Fruit fly (Drosophila melanogaster): ENCODE results near the gene bin.

Gene bin

DNA sequence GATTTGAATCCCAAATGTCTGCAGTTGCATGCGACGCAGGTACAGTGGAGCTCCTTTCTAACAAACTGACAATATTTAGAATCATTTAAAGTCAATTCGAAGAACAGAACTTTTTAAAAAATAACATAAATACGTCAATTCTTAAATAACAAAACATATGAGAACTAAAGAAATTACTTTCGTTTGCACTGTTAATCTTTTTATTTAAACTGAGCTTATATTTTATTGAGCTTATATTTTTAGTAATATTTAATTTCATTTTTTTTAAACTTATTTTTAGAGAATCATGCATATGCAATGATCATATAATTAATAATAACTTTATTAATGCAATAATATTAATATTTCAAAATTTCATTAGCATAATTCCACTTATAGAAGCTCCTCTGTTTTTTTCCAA is 9.9 kb upstream of the bin start:
- TF ChIP-seq dl (GFP tag; optimal IDR thresholded peaks at IDR 0.05; ENCODE audit: insufficient read depth in 1 of 2, partially characterized antibody in 2 of 2): no peak
- TF ChIP-seq Rel (GFP tag; optimal IDR thresholded peaks at IDR 0.05): no peak
- no peak for TF ChIP-seq Rel (tag; optimal IDR thresholded peaks at IDR 0.05)
- TF ChIP-seq foxo (GFP tag; optimal IDR thresholded peaks at IDR 0.05): no peak
- TF ChIP-seq woc (GFP tag; optimal IDR thresholded peaks at IDR 0.05): no peak
- TF ChIP-seq fru (GFP tag; optimal IDR thresholded peaks at IDR 0.05): no peak
- no peak for TF ChIP-seq Hnf4 (GFP tag; optimal IDR thresholded peaks at IDR 0.05)
- no peak for TF ChIP-seq psq (GFP tag; optimal IDR thresholded peaks at IDR 0.05)
- TF ChIP-seq sage (GFP tag; optimal IDR thresholded peaks at IDR 0.05): no peak
- TF ChIP-seq h (GFP tag; optimal IDR thresholded peaks at IDR 0.05): no peak
- no peak for TF ChIP-seq br (GFP tag; optimal IDR thresholded peaks at IDR 0.05)
- TF ChIP-seq ey (GFP tag; optimal IDR thresholded peaks at IDR 0.05): no peak
- no peak for TF ChIP-seq Vsx2 (GFP tag; optimal IDR thresholded peaks at IDR 0.05; ENCODE audit: partially characterized antibody)

DNA sequence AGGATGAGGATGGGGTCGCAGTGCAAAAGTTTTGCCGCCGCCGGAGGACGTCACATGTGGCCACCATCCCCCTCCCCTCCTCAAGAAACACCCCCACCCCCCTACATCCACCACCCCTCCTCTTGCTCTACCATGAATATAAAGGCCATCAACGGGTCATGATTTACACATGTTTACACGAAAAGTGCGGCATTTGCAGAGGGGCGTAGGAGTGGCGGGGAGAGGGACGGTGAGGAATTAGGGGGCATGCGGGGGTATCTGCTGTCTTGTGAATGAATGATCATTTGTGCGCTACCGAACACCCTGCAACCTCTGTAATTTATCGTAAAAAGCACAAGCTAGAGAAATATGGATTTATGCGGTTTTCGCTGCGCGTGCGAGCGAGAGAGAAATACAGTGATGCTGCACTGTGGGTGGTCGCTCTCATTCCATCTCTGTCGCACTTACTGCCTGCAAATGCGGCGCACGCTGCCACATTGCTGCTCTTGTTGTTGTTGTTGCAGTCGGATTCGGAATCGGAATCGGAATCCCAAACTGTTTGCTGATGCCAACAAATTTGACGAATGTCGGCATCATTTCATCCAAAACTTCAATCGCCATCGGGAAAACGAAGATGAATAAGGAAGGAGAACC is 9.2 kb upstream of the bin start:
- TF ChIP-seq ey (GFP tag; optimal IDR thresholded peaks at IDR 0.05) (no peak), CG9705 (GFP tag; optimal IDR thresholded peaks at IDR 0.05) (no peak), br (GFP tag; optimal IDR thresholded peaks at IDR 0.05) (no peak), dmrt93B (GFP tag; optimal IDR thresholded peaks at IDR 0.05) (no peak), sv (GFP tag; optimal IDR thresholded peaks at IDR 0.05) (no peak), woc (GFP tag; optimal IDR thresholded peaks at IDR 0.05) (no peak), CG32264 (GFP tag; optimal IDR thresholded peaks at IDR 0.05) (no peak), Jra (GFP tag; optimal IDR thresholded peaks at IDR 0.05) (no peak), Vsx2 (GFP tag; optimal IDR thresholded peaks at IDR 0.05; ENCODE audit: partially characterized antibody) (no peak), tai (GFP tag; optimal IDR thresholded peaks at IDR 0.05) (no peak), lola (GFP tag; optimal IDR thresholded peaks at IDR 0.05) (no peak), sage (GFP tag; optimal IDR thresholded peaks at IDR 0.05) (no peak), HLH106 (tag; optimal IDR thresholded peaks at IDR 0.05) (no peak), Dfd (GFP tag; optimal IDR thresholded peaks at IDR 0.05) (no peak), Dif (GFP tag; optimal IDR thresholded peaks at IDR 0.05; ENCODE audit: partially characterized antibody) (no peak)

DNA sequence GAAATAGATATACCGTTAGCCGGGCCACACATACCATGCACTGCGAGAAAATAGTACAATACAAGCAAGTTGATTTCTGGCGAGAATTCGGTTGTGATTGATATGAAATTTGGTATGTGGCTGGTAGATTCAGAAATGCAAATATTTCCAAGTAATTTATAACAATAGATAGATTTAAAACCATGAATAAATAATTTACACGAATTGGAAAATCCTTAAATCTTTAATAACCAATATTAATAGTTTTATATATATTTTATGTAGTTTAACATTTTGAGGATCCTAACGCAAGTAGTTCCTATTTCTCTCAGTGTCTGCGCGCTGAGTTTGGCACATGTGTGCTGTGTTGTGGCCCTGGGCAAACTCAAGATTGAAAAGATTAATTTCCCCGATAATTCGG is 8.6 kb upstream of the bin start:
- TF ChIP-seq CG9705 (GFP tag; optimal IDR thresholded peaks at IDR 0.05) (no peak), sv (GFP tag; optimal IDR thresholded peaks at IDR 0.05) (peak; percentile 50)

DNA sequence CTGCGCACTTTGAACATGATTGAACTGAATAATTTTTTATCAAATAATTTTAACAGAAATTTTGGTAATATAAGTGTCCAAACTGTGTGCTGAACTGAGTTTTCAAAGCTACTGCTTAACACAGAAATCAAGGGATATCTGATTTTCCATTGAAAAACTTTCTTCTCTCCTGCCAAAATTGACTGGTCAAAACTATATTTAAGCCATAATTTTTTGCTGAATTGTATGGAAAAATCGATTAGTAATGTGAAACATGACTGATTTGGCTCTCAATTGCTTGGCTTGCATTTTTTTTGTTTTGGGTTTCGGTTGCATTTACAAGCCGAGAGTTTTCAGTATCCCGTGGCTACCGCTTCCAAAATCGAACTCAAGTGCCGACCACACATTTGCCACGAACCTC is 5.9 kb upstream of the bin start, which contains the start of the genes CG32388 and CG43439:
Gene CG32388 (minus strand): TSS at position 101 of the 400 bp plus-strand sequence.
Gene CG43439 (minus strand): TSS at position 101 of the 400 bp plus-strand sequence.
- TF ChIP-seq h (GFP tag; optimal IDR thresholded peaks at IDR 0.05): no peak
- TF ChIP-seq Hr78 (GFP tag; optimal IDR thresholded peaks at IDR 0.05): no peak
- TF ChIP-seq fru (GFP tag; optimal IDR thresholded peaks at IDR 0.05): no peak
- TF ChIP-seq Hnf4 (GFP tag; optimal IDR thresholded peaks at IDR 0.05): no peak
- TF ChIP-seq sv (GFP tag; optimal IDR thresholded peaks at IDR 0.05): no peak
- TF ChIP-seq psq (GFP tag; optimal IDR thresholded peaks at IDR 0.05): no peak
- no peak for TF ChIP-seq ey (GFP tag; optimal IDR thresholded peaks at IDR 0.05)
- no peak for TF ChIP-seq OdsH (GFP tag; optimal IDR thresholded peaks at IDR 0.05)
- TF ChIP-seq Sp1 (GFP tag; optimal IDR thresholded peaks at IDR 0.05): no peak
- no peak for TF ChIP-seq Jra (GFP tag; optimal IDR thresholded peaks at IDR 0.05)
- no peak for TF ChIP-seq pan (optimal IDR thresholded peaks at IDR 0.05)
- no peak for TF ChIP-seq dl (GFP tag; optimal IDR thresholded peaks at IDR 0.05; ENCODE audit: insufficient read depth in 1 of 2, partially characterized antibody in 2 of 2)
- TF ChIP-seq dmrt93B (GFP tag; optimal IDR thresholded peaks at IDR 0.05): no peak
- no peak for TF ChIP-seq N (GFP tag; optimal IDR thresholded peaks at IDR 0.05)
- TF ChIP-seq dsf (GFP tag; optimal IDR thresholded peaks at IDR 0.05; ENCODE audit: borderline replicate concordance): no peak
- no peak for TF ChIP-seq CG32264 (GFP tag; optimal IDR thresholded peaks at IDR 0.05)
- no peak for TF ChIP-seq tai (GFP tag; optimal IDR thresholded peaks at IDR 0.05)
- no peak for TF ChIP-seq GATAd (GFP tag; optimal IDR thresholded peaks at IDR 0.05)
- no peak for TF ChIP-seq Abd-B (GFP tag; optimal IDR thresholded peaks at IDR 0.05)
